Worm (Caenorhabditis elegans) whole organism, L1 larva: ENCODE measurements around the gene tbp-1.

Experiments
- C16A3.4 ChIP-seq: fragments of 150-350 bp; optimal IDR thresholded peaks from 2 replicates; lab custom pipeline; 2014; ENCODE audit warnings: missing biosample characterization, missing genetic modification characterization
- C34B4.2 ChIP-seq: sonication (generic microtip); optimal IDR thresholded peaks from 2 replicates; lab custom pipeline; 2017; ENCODE audit warnings: mild to moderate bottlenecking, missing genetic modification characterization, missing compliant biosample characterization
- F16B12.6 ChIP-seq: fragments of 150-350 bp; optimal IDR thresholded peaks from 2 replicates; lab custom pipeline; 2014; ENCODE audit warnings: missing biosample characterization, missing genetic modification characterization
- Y116A8C.19 ChIP-seq: sonication (generic microtip); optimal IDR thresholded peaks from 2 replicates; lab custom pipeline; 2016; ENCODE audit warnings: missing compliant biosample characterization, missing genetic modification characterization, borderline replicate concordance
- aly-2 ChIP-seq: fragments of 150-350 bp; optimal IDR thresholded peaks from 2 replicates; lab custom pipeline; 2014; ENCODE audit warnings: missing biosample characterization, missing genetic modification characterization
- ama-1 ChIP-seq: fragments of 150-350 bp; optimal IDR thresholded peaks from 2 replicates; lab custom pipeline; 2014
- blmp-1 ChIP-seq: fragments of 150-350 bp; optimal IDR thresholded peaks from 2 replicates; lab custom pipeline; 2014; ENCODE audit warnings: missing biosample characterization, missing genetic modification characterization
- ceh-63 ChIP-seq: fragments of 200-800 bp; sonication (Bioruptor generic); optimal IDR thresholded peaks from 2 replicates; lab custom pipeline; 2018; ENCODE audit warnings: mild to moderate bottlenecking, missing genetic modification characterization, missing compliant biosample characterization
- ceh-8 ChIP-seq: fragments of 200-800 bp; sonication (Bioruptor generic); optimal IDR thresholded peaks from 2 replicates; lab custom pipeline; 2018; ENCODE audit warnings: mild to moderate bottlenecking, missing genetic modification characterization, moderate library complexity, missing compliant biosample characterization
- ceh-82 ChIP-seq, 3 experiments: fragments of 150-350 bp in 1 of 3; sonication (generic microtip) in 2 of 3; optimal IDR thresholded peaks; 2 replicates each; lab custom pipeline; 2014 to 2017; ENCODE audit warnings: missing biosample characterization in 3 of 3, missing genetic modification characterization in 3 of 3
- ceh-88 ChIP-seq: fragments of 200-800 bp; sonication (Bioruptor generic); IDR thresholded peaks from 2 replicates; pipeline ENCODE4 v1.3.6; 2022; ENCODE audit warnings: missing genetic modification characterization, missing compliant biosample characterization
- ceh-90 ChIP-seq: sonication (generic microtip); optimal IDR thresholded peaks from 2 replicates; lab custom pipeline; 2016; ENCODE audit warnings: missing genetic modification characterization, missing compliant biosample characterization
- ces-1 ChIP-seq: fragments of 150-350 bp; optimal IDR thresholded peaks from 2 replicates; lab custom pipeline; 2014; ENCODE audit warnings: missing biosample characterization, missing genetic modification reagents, missing genetic modification characterization
- dsc-1 ChIP-seq: sonication (generic microtip); optimal IDR thresholded peaks from 2 replicates; lab custom pipeline; 2016; ENCODE audit warnings: mild to moderate bottlenecking, missing genetic modification characterization, missing compliant biosample characterization
- efl-3 ChIP-seq: fragments of 200-800 bp; sonication (Bioruptor generic); optimal IDR thresholded peaks from 2 replicates; lab custom pipeline; 2018; ENCODE audit warnings: mild to moderate bottlenecking, missing genetic modification characterization, missing compliant biosample characterization
- egl-13 ChIP-seq: sonication (generic microtip); optimal IDR thresholded peaks from 2 replicates; lab custom pipeline; 2016; ENCODE audit warnings: missing genotype, missing genetic modification reagents, missing genetic modification characterization, missing compliant biosample characterization
- egl-27 ChIP-seq, 2 experiments: fragments of 150-350 bp in 1 of 2; sonication (generic microtip); optimal IDR thresholded peaks; 3 replicates each; lab custom pipeline; 2017 to 2018; ENCODE audit warnings: missing biosample characterization in 2 of 2, missing genetic modification characterization in 2 of 2, missing genetic modification reagents in 2 of 2
- elt-3 ChIP-seq, 6 experiments: fragments of 150-350 bp in 1 of 6; sonication (generic microtip); optimal IDR thresholded peaks; 2 replicates each; lab custom pipeline; 2017 to 2018; ENCODE audit warnings: missing biosample characterization in 6 of 6, missing genetic modification characterization in 6 of 6, inconsistent platforms in 1 of 6
- ets-5 ChIP-seq: fragments of 200-800 bp; sonication (Bioruptor generic); IDR thresholded peaks from 2 replicates; pipeline ENCODE4 v1.3.6; 2022; ENCODE audit warnings: missing genetic modification characterization, missing compliant biosample characterization
- fkh-10 ChIP-seq: sonication (generic microtip); optimal IDR thresholded peaks from 2 replicates; lab custom pipeline; 2017; ENCODE audit warnings: missing biosample characterization, missing genetic modification reagents, missing genetic modification characterization
- fos-1 ChIP-seq: fragments of 150-350 bp; optimal IDR thresholded peaks from 2 replicates; lab custom pipeline; 2014; ENCODE audit warnings: missing biosample characterization, missing genetic modification characterization
- hlh-4 ChIP-seq: sonication (generic microtip); optimal IDR thresholded peaks from 2 replicates; lab custom pipeline; 2016; ENCODE audit warnings: mild to moderate bottlenecking, missing genetic modification characterization, missing compliant biosample characterization
- hpl-2 ChIP-seq: fragments of 150-350 bp; optimal IDR thresholded peaks from 2 replicates; lab custom pipeline; 2014; ENCODE audit warnings: missing biosample characterization, missing genetic modification reagents, missing genetic modification characterization
- irx-1 ChIP-seq: sonication (generic microtip); optimal IDR thresholded peaks from 2 replicates; lab custom pipeline; 2016; ENCODE audit warnings: missing genetic modification characterization, missing compliant biosample characterization
- isw-1 ChIP-seq: fragments of 200-800 bp; sonication (Bioruptor generic); IDR thresholded peaks from 2 replicates; pipeline ENCODE4 v1.3.6; 2022; ENCODE audit warnings: missing genetic modification characterization, missing compliant biosample characterization
- lin-14 ChIP-seq: fragments of 200-800 bp; sonication (Bioruptor generic); optimal IDR thresholded peaks from 2 replicates; lab custom pipeline; 2018; ENCODE audit warnings: mild to moderate bottlenecking, missing genetic modification characterization, moderate library complexity, missing compliant biosample characterization
- lin-35 ChIP-seq, 2 experiments: fragments of 150-350 bp; optimal IDR thresholded peaks; 2 replicates each; lab custom pipeline; 2014; ENCODE audit warnings: missing biosample characterization in 2 of 2, missing genetic modification characterization in 2 of 2, missing genetic modification reagents in 2 of 2
- lin-39 ChIP-seq: fragments of 150-350 bp; optimal IDR thresholded peaks from 2 replicates; lab custom pipeline; 2014; ENCODE audit warnings: missing biosample characterization, missing genetic modification reagents, missing genetic modification characterization
- lsy-2 ChIP-seq, 2 experiments: fragments of 150-350 bp; optimal IDR thresholded peaks; 2 replicates each; lab custom pipeline; 2014; ENCODE audit warnings: missing biosample characterization in 2 of 2, missing genetic modification characterization in 2 of 2
- mdl-1 ChIP-seq, 2 experiments: fragments of 150-350 bp; optimal IDR thresholded peaks; 2 replicates each; lab custom pipeline; 2014 to 2017; ENCODE audit warnings: missing biosample characterization in 2 of 2, missing genetic modification characterization in 2 of 2, inconsistent platforms in 1 of 2
- mef-2 ChIP-seq: fragments of 150-350 bp; optimal IDR thresholded peaks from 2 replicates; lab custom pipeline; 2014; ENCODE audit warnings: missing biosample characterization, missing genetic modification characterization
- mep-1 ChIP-seq: fragments of 150-350 bp; optimal IDR thresholded peaks from 2 replicates; lab custom pipeline; 2014; ENCODE audit warnings: missing biosample characterization, missing genetic modification characterization
- nhr-11 ChIP-seq: fragments of 150-350 bp; optimal IDR thresholded peaks from 2 replicates; lab custom pipeline; 2014; ENCODE audit warnings: missing biosample characterization, missing genetic modification characterization
- nhr-12 ChIP-seq: sonication (generic microtip); optimal IDR thresholded peaks from 2 replicates; lab custom pipeline; 2017; ENCODE audit warnings: missing biosample characterization, missing genetic modification characterization
- nhr-19 ChIP-seq: fragments of 200-800 bp; sonication (Bioruptor generic); conservative IDR thresholded peaks from 2 replicates; pipeline ENCODE4 v1.3.6; 2022; ENCODE audit warnings: missing genetic modification characterization, missing compliant biosample characterization
- nhr-20 ChIP-seq: sonication (generic microtip); optimal IDR thresholded peaks from 2 replicates; lab custom pipeline; 2016; ENCODE audit warnings: mild to moderate bottlenecking, missing genetic modification characterization, missing compliant biosample characterization
- nhr-47 ChIP-seq: sonication (generic microtip); optimal IDR thresholded peaks from 2 replicates; lab custom pipeline; 2016; ENCODE audit warnings: mild to moderate bottlenecking, missing genetic modification characterization, moderate library complexity, missing compliant biosample characterization
- nhr-71 ChIP-seq: sonication (generic microtip); optimal IDR thresholded peaks from 2 replicates; lab custom pipeline; 2016; ENCODE audit warnings: mild to moderate bottlenecking, missing genetic modification characterization, moderate library complexity, missing compliant biosample characterization
- nhr-77 ChIP-seq: fragments of 150-350 bp; optimal IDR thresholded peaks from 2 replicates; lab custom pipeline; 2014; ENCODE audit warnings: missing biosample characterization, missing genetic modification characterization
- nhr-85 ChIP-seq: sonication (generic microtip); peaks from one replicate; lab custom pipeline; 2016; ENCODE audit warnings: missing genetic modification characterization, inconsistent platforms, missing compliant biosample characterization
- pqm-1 ChIP-seq: sonication (generic microtip); optimal IDR thresholded peaks from 3 replicates; lab custom pipeline; 2017; ENCODE audit warnings: missing biosample characterization, missing genetic modification characterization
- rnt-1 ChIP-seq: sonication (generic microtip); optimal IDR thresholded peaks from 2 replicates; lab custom pipeline; 2016; ENCODE audit warnings: mild to moderate bottlenecking, missing genetic modification characterization, moderate library complexity, missing compliant biosample characterization
- snu-23 ChIP-seq: sonication (generic microtip); optimal IDR thresholded peaks from 2 replicates; lab custom pipeline; 2016; ENCODE audit warnings: missing genetic modification characterization, missing compliant biosample characterization
- swsn-7 ChIP-seq: sonication (generic microtip); optimal IDR thresholded peaks from 2 replicates; lab custom pipeline; 2016; ENCODE audit warnings: missing genetic modification characterization, missing compliant biosample characterization
- tbx-2 ChIP-seq: sonication (generic microtip); optimal IDR thresholded peaks from 2 replicates; lab custom pipeline; 2016; ENCODE audit warnings: missing genetic modification characterization, missing compliant biosample characterization
- tlp-1 ChIP-seq: fragments of 150-350 bp; optimal IDR thresholded peaks from 2 replicates; lab custom pipeline; 2014; ENCODE audit warnings: missing biosample characterization, missing genetic modification characterization
- unc-130 ChIP-seq: fragments of 150-350 bp; optimal IDR thresholded peaks from 2 replicates; lab custom pipeline; 2017; ENCODE audit warnings: missing biosample characterization, missing genetic modification characterization, inconsistent platforms
- unc-30 ChIP-seq: sonication (generic microtip); optimal IDR thresholded peaks from 2 replicates; lab custom pipeline; 2017; ENCODE audit warnings: missing biosample characterization, missing genetic modification characterization
- unc-62 ChIP-seq: fragments of 150-350 bp; optimal IDR thresholded peaks from 2 replicates; lab custom pipeline; 2014; ENCODE audit warnings: missing biosample characterization, missing genetic modification reagents, missing genetic modification characterization
- unc-86 ChIP-seq: sonication (generic microtip); optimal IDR thresholded peaks from 2 replicates; lab custom pipeline; 2016; ENCODE audit warnings: missing genetic modification characterization, missing compliant biosample characterization
- unc-98 ChIP-seq: fragments of 200-800 bp; sonication (Bioruptor generic); IDR thresholded peaks from 2 replicates; pipeline ENCODE4 v1.3.6; 2022; ENCODE audit warnings: missing genetic modification characterization, missing compliant biosample characterization
- vab-15 ChIP-seq: sonication (generic microtip); optimal IDR thresholded peaks from 2 replicates; lab custom pipeline; 2017; ENCODE audit warnings: missing genotype, mild to moderate bottlenecking, missing genetic modification characterization, missing compliant biosample characterization
- xbp-1 ChIP-seq: sonication (generic microtip); optimal IDR thresholded peaks from 2 replicates; lab custom pipeline; 2016; ENCODE audit warnings: missing genetic modification characterization, missing compliant biosample characterization
- zip-4 ChIP-seq: fragments of 200-800 bp; sonication (Bioruptor generic); optimal IDR thresholded peaks from 2 replicates; lab custom pipeline; 2018; ENCODE audit warnings: mild to moderate bottlenecking, missing genetic modification characterization, moderate library complexity, missing compliant biosample characterization
- ztf-11 ChIP-seq, 2 experiments: sonication (generic microtip); optimal IDR thresholded peaks; 2 replicates each; lab custom pipeline; 2016 to 2017; ENCODE audit warnings: missing genetic modification characterization in 2 of 2, missing biosample characterization in 1 of 2, missing compliant biosample characterization in 1 of 2

tbp-1 gene

DNA sequence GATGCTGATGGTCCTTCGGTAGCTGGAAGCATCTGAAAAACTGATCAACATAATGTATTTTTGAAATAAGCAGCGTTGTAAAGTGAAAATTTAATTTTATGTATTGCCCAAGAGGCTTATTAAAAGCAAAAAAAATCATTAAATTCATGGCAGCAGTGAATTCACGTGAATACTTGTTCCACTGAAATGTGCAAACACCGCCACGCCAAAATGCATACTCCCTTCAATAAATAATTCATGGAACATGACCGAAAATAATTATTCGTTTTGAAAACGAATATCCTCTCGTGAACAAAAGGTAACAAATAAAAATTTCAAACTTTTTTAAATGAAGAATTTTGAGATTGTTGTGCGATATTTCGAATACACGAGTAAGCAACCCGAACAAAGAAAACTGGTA lies 26.5 kb upstream of the tbp-1 start, which contains the start of gene F08F8.10:
TSS of gene F08F8.10 (minus strand) at position 38 of the 400 bp plus-strand sequence.
- no peak for TF ChIP-seq C34B4.2
- TF ChIP-seq unc-30 (tag; lab: Kevin White, UChicago) = no peak
- TF ChIP-seq fos-1 (tag; lab: Kevin White, UChicago) = no peak
- TF ChIP-seq snu-23 (GFP tag; lab: Kevin White, UChicago) = peak; percentile 61
- no peak for TF ChIP-seq ztf-11 (tag; optimal IDR thresholded peaks at IDR 0.05; lab: Kevin White, UChicago)
- peak; percentile 4; the same call in 1 of the 2 replicates for TF ChIP-seq isw-1 (GFP tag; lab: Robert Waterston, UW)
- no peak for TF ChIP-seq nhr-12 (tag; lab: Kevin White, UChicago)
- no peak for TF ChIP-seq efl-3 (GFP tag; lab: Kevin White, UChicago)
- peak in 1 of 2 experiments; percentile 61 for TF ChIP-seq mdl-1 (tag; optimal IDR thresholded peaks at IDR 0.05; lab: Kevin White, UChicago)
- TF ChIP-seq ces-1 (GFP tag; lab: Kevin White, UChicago) = no peak
- TF ChIP-seq Y116A8C.19 = no peak
- no peak for TF ChIP-seq mef-2
- no peak for TF ChIP-seq egl-13
- peak; percentile 35 for TF ChIP-seq nhr-47 (tag; lab: Kevin White, UChicago)
- peak in 1 of 6 experiments; percentile 1 for TF ChIP-seq elt-3 (tag; optimal IDR thresholded peaks at IDR 0.05; lab: Kevin White, UChicago)
- TF ChIP-seq C16A3.4 (tag; lab: Kevin White, UChicago) = peak; percentile 24
- peak; percentile 92 for TF ChIP-seq F16B12.6 (tag; lab: Kevin White, UChicago)
- peak; percentile 56 for TF ChIP-seq nhr-85 (tag; lab: Kevin White, UChicago)
- TF ChIP-seq ceh-88 (GFP tag; lab: Robert Waterston, UW) = no peak
- no peak for TF ChIP-seq pqm-1 (tag; lab: Kevin White, UChicago)
- no peak for TF ChIP-seq unc-98
- TF ChIP-seq lin-35 (GFP tag; optimal IDR thresholded peaks at IDR 0.05; lab: Kevin White, UChicago) = peak; percentile 64 to 68
- no peak for TF ChIP-seq nhr-77 (tag; lab: Kevin White, UChicago)
- TF ChIP-seq tbx-2 = peak; percentile 9
- peak; percentile 37 for TF ChIP-seq swsn-7 (tag; lab: Kevin White, UChicago)
- no peak for TF ChIP-seq zip-4
- TF ChIP-seq blmp-1 (tag; lab: Kevin White, UChicago) = peak; percentile 44
- TF ChIP-seq fkh-10 (GFP tag; lab: Kevin White, UChicago) = no peak
- peak; percentile 35 for TF ChIP-seq xbp-1 (tag; lab: Kevin White, UChicago)
- TF ChIP-seq egl-27 (tag; optimal IDR thresholded peaks at IDR 0.05; lab: Kevin White, UChicago) = no peak
- no peak for TF ChIP-seq lin-39 (tag; lab: Kevin White, UChicago)
- TF ChIP-seq tlp-1 = no peak
- TF ChIP-seq unc-130 (tag; lab: Kevin White, UChicago) = peak; percentile 33
- TF ChIP-seq unc-62 (GFP tag; lab: Kevin White, UChicago) = no peak
- no peak for TF ChIP-seq nhr-11 (tag; lab: Kevin White, UChicago)
- peak; percentile 92 for TF ChIP-seq unc-86 (tag; lab: Kevin White, UChicago)
- peak; percentile 52 for TF ChIP-seq lin-14 (GFP tag; lab: Kevin White, UChicago)
- TF ChIP-seq ceh-82 (tag; optimal IDR thresholded peaks at IDR 0.05; lab: Kevin White, UChicago) = peak in 1 of 3 experiments; percentile 18
- no peak for TF ChIP-seq ceh-8
- no peak for TF ChIP-seq irx-1
- peak; percentile 51 for TF ChIP-seq nhr-20 (tag; lab: Kevin White, UChicago)
- no peak for TF ChIP-seq ets-5 (GFP tag; lab: Robert Waterston, UW)
- no peak for TF ChIP-seq hpl-2
- no peak for TF ChIP-seq ama-1
- peak; percentile 82 for TF ChIP-seq mep-1 (tag; lab: Kevin White, UChicago)
- TF ChIP-seq aly-2 = no peak
- no peak for TF ChIP-seq ceh-63
- no peak for TF ChIP-seq vab-15 (tag; lab: Kevin White, UChicago)
- no peak for TF ChIP-seq nhr-19 (GFP tag; lab: Robert Waterston, UW)
- TF ChIP-seq dsc-1 (tag; lab: Kevin White, UChicago) = peak; percentile 5
- TF ChIP-seq lsy-2 (tag; optimal IDR thresholded peaks at IDR 0.05; lab: Kevin White, UChicago) = peak; percentile 63 to 64
- peak; percentile 23 for TF ChIP-seq rnt-1
- peak; percentile 56 for TF ChIP-seq nhr-71 (tag; lab: Kevin White, UChicago)
- no peak for TF ChIP-seq ceh-90
- no peak for TF ChIP-seq hlh-4 (tag; lab: Kevin White, UChicago)
